Worm (Caenorhabditis elegans) whole organism, L2 larva: ENCODE measurements around the gene epi-1.
"Not testable (repeated sequence)": the region's sequence is repeated elsewhere in the genome, so short reads cannot be mapped to it uniquely, and the experiment has no call there.

ENCODE experiments used
- C34F6.9 ChIP-seq: fragments of 150-350 bp; optimal IDR thresholded peaks from 2 replicates; lab custom pipeline; 2014; ENCODE audit warnings: missing biosample characterization, missing genetic modification characterization
- F13H6.1 ChIP-seq: sonication (generic microtip); optimal IDR thresholded peaks from 2 replicates; lab custom pipeline; 2016; ENCODE audit warnings: missing genetic modification characterization, missing compliant biosample characterization
- Y55F3AM.14 ChIP-seq: fragments of 200-800 bp; sonication (Bioruptor generic); optimal IDR thresholded peaks from 2 replicates; lab custom pipeline; 2018; ENCODE audit warnings: mild to moderate bottlenecking, missing genetic modification characterization, missing compliant biosample characterization
- ZK546.5 ChIP-seq: sonication (generic microtip); optimal IDR thresholded peaks from 2 replicates; lab custom pipeline; 2017; ENCODE audit warnings: missing biosample characterization, missing genetic modification characterization
- aly-2 ChIP-seq: fragments of 150-350 bp; optimal IDR thresholded peaks from 2 replicates; lab custom pipeline; 2014; ENCODE audit warnings: missing biosample characterization, missing genetic modification characterization
- ama-1 ChIP-seq: fragments of 150-350 bp; optimal IDR thresholded peaks from 2 replicates; lab custom pipeline; 2018; ENCODE audit warnings: inconsistent platforms
- blmp-1 ChIP-seq: sonication (generic microtip); optimal IDR thresholded peaks from 2 replicates; lab custom pipeline; 2017; ENCODE audit warnings: missing genetic modification characterization, mild to moderate bottlenecking, missing compliant biosample characterization, antibody characterized with exemption, moderate library complexity; ENCODE audit not compliant: insufficient read depth
- ceh-16 ChIP-seq: fragments of 150-350 bp; optimal IDR thresholded peaks from 2 replicates; lab custom pipeline; 2014; ENCODE audit warnings: missing biosample characterization, missing genetic modification characterization
- fos-1 ChIP-seq: fragments of 150-350 bp; optimal IDR thresholded peaks from 2 replicates; lab custom pipeline; 2014; ENCODE audit warnings: missing biosample characterization, missing genetic modification characterization
- gmeb-1 ChIP-seq: fragments of 150-350 bp; optimal IDR thresholded peaks from 2 replicates; lab custom pipeline; 2014; ENCODE audit warnings: missing biosample characterization, missing genetic modification characterization
- lin-11 ChIP-seq: fragments of 150-350 bp; sonication (generic microtip); optimal IDR thresholded peaks from 2 replicates; lab custom pipeline; 2014; ENCODE audit warnings: missing biosample characterization, missing genetic modification characterization, inconsistent platforms, mixed read lengths
- mab-5 ChIP-seq: fragments of 150-350 bp; optimal IDR thresholded peaks from 2 replicates; lab custom pipeline; 2014; ENCODE audit warnings: missing biosample characterization, missing genetic modification characterization
- nhr-12 ChIP-seq: fragments of 150-350 bp; optimal IDR thresholded peaks from 2 replicates; lab custom pipeline; 2014; ENCODE audit warnings: missing biosample characterization, missing genetic modification characterization
- nhr-21 ChIP-seq: fragments of 150-350 bp; optimal IDR thresholded peaks from 2 replicates; lab custom pipeline; 2014; ENCODE audit warnings: missing biosample characterization, missing genetic modification characterization
- nhr-237 ChIP-seq: fragments of 150-350 bp; optimal IDR thresholded peaks from 2 replicates; lab custom pipeline; 2014; ENCODE audit warnings: missing biosample characterization, missing genetic modification characterization
- nhr-25 ChIP-seq: fragments of 150-350 bp; sonication (generic microtip); optimal IDR thresholded peaks from 3 replicates; lab custom pipeline; 2014; ENCODE audit warnings: missing biosample characterization, missing genetic modification characterization
- nhr-6 ChIP-seq: fragments of 150-350 bp; optimal IDR thresholded peaks from 2 replicates; lab custom pipeline; 2014; ENCODE audit warnings: missing biosample characterization, missing genetic modification characterization
- nhr-77 ChIP-seq: fragments of 150-350 bp; optimal IDR thresholded peaks from 2 replicates; lab custom pipeline; 2014; ENCODE audit warnings: missing biosample characterization, missing genetic modification characterization
- peb-1 ChIP-seq: fragments of 150-350 bp; optimal IDR thresholded peaks from 2 replicates; lab custom pipeline; 2014; ENCODE audit warnings: missing biosample characterization, missing genetic modification characterization
- sma-3 ChIP-seq: sonication (generic microtip); optimal IDR thresholded peaks from 2 replicates; lab custom pipeline; 2016; ENCODE audit warnings: missing genetic modification reagents, missing genetic modification characterization, missing compliant biosample characterization
- sma-9 ChIP-seq, 2 experiments: fragments of 150-350 bp in 1 of 2; sonication (generic microtip) in 1 of 2; optimal IDR thresholded peaks; 2 replicates each; lab custom pipeline; 2014 to 2016; ENCODE audit warnings: missing genetic modification characterization in 2 of 2, mild to moderate bottlenecking in 1 of 2, missing biosample characterization in 1 of 2, missing compliant biosample characterization in 1 of 2, missing genetic modification reagents in 1 of 2, moderate library complexity in 1 of 2
- snpc-4 ChIP-seq: fragments of 150-350 bp; optimal IDR thresholded peaks from 2 replicates; lab custom pipeline; 2014; ENCODE audit warnings: missing biosample characterization, missing genetic modification characterization
- unc-55 ChIP-seq: fragments of 150-350 bp; sonication (generic microtip); optimal IDR thresholded peaks from 3 replicates; lab custom pipeline; 2014; ENCODE audit warnings: missing biosample characterization, missing genetic modification reagents, missing genetic modification characterization
- unc-62 ChIP-seq: fragments of 150-350 bp; optimal IDR thresholded peaks from 2 replicates; lab custom pipeline; 2014; ENCODE audit warnings: missing biosample characterization, missing genetic modification reagents, missing genetic modification characterization
- ztf-11 ChIP-seq: sonication (generic microtip); optimal IDR thresholded peaks from 2 replicates; lab custom pipeline; 2017; ENCODE audit warnings: missing biosample characterization, missing genetic modification characterization
- ztf-4 ChIP-seq: fragments of 150-350 bp; optimal IDR thresholded peaks from 2 replicates; lab custom pipeline; 2014; ENCODE audit warnings: missing biosample characterization, missing genetic modification characterization

epi-1 gene

DNA sequence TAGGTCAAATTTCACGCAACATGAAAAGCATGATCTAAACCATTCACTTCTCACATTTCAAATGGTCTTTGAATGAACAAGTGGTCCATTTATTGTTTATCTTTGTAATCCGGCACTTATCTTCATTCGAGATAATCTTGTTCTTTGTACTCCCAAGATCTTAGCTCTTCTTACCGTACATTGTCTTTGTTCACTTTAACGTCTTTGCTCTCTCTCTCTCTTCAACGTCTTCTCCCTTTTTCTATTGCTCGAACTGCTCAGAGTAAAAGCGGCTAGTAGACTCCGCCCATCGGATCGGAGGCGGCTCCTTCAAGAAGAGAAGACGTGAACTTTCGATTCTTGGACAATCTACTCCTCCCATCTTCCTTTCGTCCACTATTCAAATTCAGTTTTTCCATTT is 30.0 kb upstream of the epi-1 start, which contains the start of gene F56C4.1:
Gene F56C4.1, plus strand, starts transcription at position 301 of the 400 bp plus-strand sequence.
- TF ChIP-seq lin-11, result no peak
- TF ChIP-seq sma-9 (GFP tag; optimal IDR thresholded peaks at IDR 0.05; lab: Kevin White, UChicago), result no peak
- no peak for TF ChIP-seq sma-9 (tag; optimal IDR thresholded peaks at IDR 0.05; lab: Kevin White, UChicago)
- no peak for TF ChIP-seq fos-1 (tag; lab: Kevin White, UChicago)
- no peak for TF ChIP-seq blmp-1 (tag; lab: Kevin White, UChicago)
- no peak for TF ChIP-seq ztf-4
- no peak for TF ChIP-seq peb-1 (tag; lab: Kevin White, UChicago)

DNA sequence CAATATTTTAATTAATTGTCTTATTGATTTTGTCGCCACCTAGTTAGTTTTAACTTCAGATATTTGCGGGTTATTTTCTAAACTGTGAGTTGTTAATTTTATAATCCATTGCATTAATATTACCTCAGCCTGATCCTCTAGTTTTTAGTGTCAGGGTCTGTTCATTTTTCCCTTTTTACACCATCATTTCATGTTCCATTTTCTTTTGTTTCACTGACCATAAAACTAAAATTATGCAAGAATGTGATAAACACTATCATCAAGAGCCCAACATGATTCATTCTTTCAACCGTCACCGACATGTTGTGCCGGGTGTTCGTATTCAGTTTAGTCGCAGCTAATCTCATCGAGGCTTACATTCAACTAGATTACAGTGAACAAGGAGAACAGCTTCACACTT is 27.6 kb upstream of the epi-1 start, which contains the start of gene F56C4.2:
Gene F56C4.2, plus strand, starts transcription at position 301 of the 400 bp plus-strand sequence.
- no peak for TF ChIP-seq sma-3 (GFP tag; lab: Kevin White, UChicago)
- TF ChIP-seq ama-1 (lab: Kevin White, UChicago), result no peak
- TF ChIP-seq nhr-6, result no peak
- no peak for TF ChIP-seq fos-1 (tag; lab: Kevin White, UChicago)
- TF ChIP-seq aly-2 (tag; lab: Kevin White, UChicago), result no peak
- TF ChIP-seq peb-1 (tag; lab: Kevin White, UChicago), result no peak
- no peak for TF ChIP-seq ZK546.5 (tag; lab: Kevin White, UChicago)
- TF ChIP-seq unc-55 (GFP tag; lab: Kevin White, UChicago), result no peak
- TF ChIP-seq snpc-4 (tag; lab: Kevin White, UChicago), result no peak
- TF ChIP-seq, all 48 proteins: peak for 0

DNA sequence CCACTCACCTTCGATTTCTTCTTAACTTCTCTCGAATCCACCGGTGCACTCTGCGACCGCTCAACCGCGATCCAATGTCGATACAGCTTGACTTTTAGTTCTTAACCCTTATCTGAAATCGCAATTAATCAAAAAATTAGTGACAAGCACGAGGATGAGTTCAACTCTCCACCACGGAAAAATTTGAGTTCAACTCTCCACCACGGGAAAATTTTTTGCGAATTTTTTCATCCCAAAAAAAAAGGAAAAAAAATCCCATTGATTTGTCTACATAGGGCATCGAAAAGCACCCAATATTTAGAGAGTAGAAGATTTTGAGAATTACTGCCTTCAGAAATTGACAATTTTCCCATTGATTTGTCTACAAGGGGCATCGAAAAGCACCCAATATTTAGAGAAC is 12.6 kb upstream of the epi-1 start, which contains the start of gene glb-19:
Gene glb-19, minus strand, starts transcription at position 101 of the 400 bp plus-strand sequence.
- TF ChIP-seq C34F6.9 (tag; lab: Kevin White, UChicago); ceh-16 (tag; lab: Kevin White, UChicago); F13H6.1: not testable (repeated sequence)

DNA sequence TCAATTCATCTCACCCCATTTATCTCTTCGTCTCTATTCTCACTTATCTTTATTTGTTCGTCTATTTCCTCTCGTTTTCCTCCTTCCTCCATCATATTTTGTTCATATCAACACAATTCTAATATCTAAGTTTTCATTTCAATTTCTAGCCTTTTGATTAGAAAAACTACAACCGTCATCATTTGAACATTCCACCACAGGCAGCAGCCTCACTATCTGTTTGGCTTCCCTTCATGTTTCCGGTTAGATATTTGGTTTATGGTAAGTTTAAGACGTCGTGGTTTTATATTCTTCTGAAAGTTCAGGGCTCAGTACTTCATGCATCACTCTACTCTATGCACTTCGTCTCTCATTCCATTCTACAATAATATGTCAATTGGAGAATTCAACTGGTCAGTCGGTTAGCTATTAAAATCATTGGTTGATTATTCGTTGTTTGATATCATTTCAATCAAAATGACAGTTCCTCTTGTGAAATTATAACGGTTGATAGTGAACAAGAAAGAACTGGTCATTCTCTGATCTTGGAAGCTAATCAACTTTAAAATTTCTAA is 9.8 kb upstream of the epi-1 start, which contains the start of gene K08C7.1:
Gene K08C7.1, plus strand, starts transcription at position 43 of the 554 bp plus-strand sequence.
- TF ChIP-seq nhr-237 (no peak), fos-1 (tag; lab: Kevin White, UChicago) (peak; percentile 31)

DNA sequence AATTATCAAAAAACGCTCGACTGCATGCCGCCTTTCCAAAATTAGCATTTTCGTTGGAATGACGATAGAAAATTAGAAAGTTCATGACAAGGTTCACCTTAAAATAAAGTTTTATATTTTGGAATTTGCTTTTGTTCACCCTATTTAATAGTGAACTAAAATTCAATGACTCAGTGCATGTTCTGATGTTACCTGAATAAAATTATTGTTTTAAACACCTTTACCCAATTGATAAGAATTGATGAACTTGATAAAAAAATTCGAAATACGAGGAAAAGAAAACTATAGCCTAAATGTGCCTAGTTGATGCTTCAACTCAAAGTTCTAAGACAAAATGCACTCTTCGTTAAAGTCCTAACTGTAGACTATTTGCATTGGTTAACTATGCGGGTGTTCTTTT is 5.6 kb upstream of the epi-1 start:
- TF ChIP-seq fos-1 (tag; lab: Kevin White, UChicago) (peak; percentile 62), ztf-11 (tag; lab: Kevin White, UChicago) (no peak)

DNA sequence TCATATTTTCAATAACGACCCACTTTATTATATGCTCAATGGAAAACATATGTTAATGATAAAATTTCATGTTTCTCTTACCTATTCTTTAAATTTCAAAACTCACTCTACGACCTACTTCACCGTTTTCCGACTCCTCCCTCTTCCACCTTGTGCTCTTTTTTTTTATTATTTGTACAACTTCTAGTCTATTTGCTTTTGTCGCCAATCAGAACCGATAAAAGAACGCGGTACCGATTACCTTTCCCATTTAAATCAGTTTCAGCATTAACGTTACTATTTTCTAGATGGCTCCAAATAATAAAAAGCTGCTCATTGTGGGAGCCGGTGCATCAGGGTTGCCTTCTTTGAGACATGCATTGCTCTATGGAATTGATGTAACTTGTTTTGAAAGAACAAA is 4.9 kb upstream of the epi-1 start, which contains the start of gene fmo-1:
Gene fmo-1, plus strand, starts transcription at position 98 of the 400 bp plus-strand sequence.
- TF ChIP-seq gmeb-1 (peak; percentile 8), fos-1 (tag; lab: Kevin White, UChicago) (peak; percentile 52), mab-5 (tag; lab: Kevin White, UChicago) (no peak)

DNA sequence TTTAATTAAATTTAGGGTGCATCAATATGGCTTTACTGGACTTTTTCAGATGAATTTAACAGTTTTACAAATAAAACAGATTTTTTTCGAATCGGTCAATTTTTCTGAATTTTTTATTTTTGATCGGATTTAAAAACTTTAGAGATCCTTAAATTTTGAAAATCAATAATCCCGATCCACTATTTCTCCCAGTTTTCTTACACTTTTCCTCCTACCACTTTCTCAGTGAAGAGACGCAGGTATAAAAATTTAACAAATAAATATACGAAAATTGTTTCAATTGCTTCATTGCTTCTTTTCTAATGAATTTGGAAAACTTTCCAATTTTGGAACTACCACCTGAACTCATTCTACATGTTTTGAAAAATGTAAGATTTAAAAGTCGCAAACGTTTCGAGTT is 2.5 kb upstream of the epi-1 start, which contains the start of gene K08C7.7:
Gene K08C7.7, plus strand, starts transcription at position 301 of the 400 bp plus-strand sequence.
- TF ChIP-seq fos-1 (tag; lab: Kevin White, UChicago), result no peak
- no peak for TF ChIP-seq nhr-12
- no peak for TF ChIP-seq ztf-11 (tag; lab: Kevin White, UChicago)
- no peak for TF ChIP-seq nhr-77 (tag; lab: Kevin White, UChicago)
- no peak for TF ChIP-seq nhr-25 (tag; lab: Kevin White, UChicago)
- no peak for TF ChIP-seq sma-9 (GFP tag; optimal IDR thresholded peaks at IDR 0.05; lab: Kevin White, UChicago)
- no peak for TF ChIP-seq sma-9 (tag; optimal IDR thresholded peaks at IDR 0.05; lab: Kevin White, UChicago)
- TF ChIP-seq nhr-21 (tag; lab: Kevin White, UChicago), result no peak
- no peak for TF ChIP-seq Y55F3AM.14 (GFP tag; lab: Kevin White, UChicago)
- TF ChIP-seq lin-11, result no peak
- TF ChIP-seq unc-62 (GFP tag; lab: Kevin White, UChicago), result no peak
- TF ChIP-seq aly-2 (tag; lab: Kevin White, UChicago), result no peak
